Worm (Caenorhabditis elegans) whole organism, young adult: Measurements from ENCODE around the gene nprl-3.

ENCODE experiments used
- B0336.3 ChIP-seq: fragments of 200-800 bp; sonication (Bioruptor generic); IDR thresholded peaks from 2 replicates; pipeline ENCODE4 v1.3.6; 2022; ENCODE audit warnings: missing genetic modification characterization, missing compliant biosample characterization
- C06A6.2 ChIP-seq: fragments of 200-800 bp; sonication (Bioruptor generic); conservative IDR thresholded peaks from 2 replicates; pipeline ENCODE4 v1.3.6; 2022; ENCODE audit warnings: missing genetic modification characterization, missing compliant biosample characterization
- F10E7.11 ChIP-seq: sonication (generic microtip); optimal IDR thresholded peaks from 2 replicates; lab custom pipeline; 2017; ENCODE audit warnings: mild to moderate bottlenecking, missing genetic modification characterization, moderate library complexity, missing compliant biosample characterization
- F37B4.10 ChIP-seq: fragments of 200-800 bp; sonication (Bioruptor generic); IDR thresholded peaks from 2 replicates; pipeline ENCODE4 v1.3.6; 2022; ENCODE audit warnings: missing genetic modification characterization, missing compliant biosample characterization
- F49E8.2 ChIP-seq: sonication (generic microtip); optimal IDR thresholded peaks from 3 replicates; lab custom pipeline; 2017; ENCODE audit warnings: missing genetic modification characterization, mild to moderate bottlenecking, missing compliant biosample characterization, antibody characterized with exemption, moderate library complexity; ENCODE audit not compliant: insufficient read depth
- F52B5.7 ChIP-seq: sonication (generic microtip); optimal IDR thresholded peaks from 2 replicates; lab custom pipeline; 2016; ENCODE audit warnings: mild to moderate bottlenecking, missing genetic modification characterization, missing compliant biosample characterization
- F55B11.4 ChIP-seq: sonication (generic microtip); optimal IDR thresholded peaks from 2 replicates; lab custom pipeline; 2016; ENCODE audit warnings: missing compliant biosample characterization, missing genetic modification characterization, borderline replicate concordance; ENCODE audit not compliant: insufficient read depth
- F57A8.1 ChIP-seq: fragments of 200-800 bp; sonication (Bioruptor generic); optimal IDR thresholded peaks from 2 replicates; lab custom pipeline; 2018; ENCODE audit warnings: mild to moderate bottlenecking, missing genetic modification characterization, moderate library complexity, missing compliant biosample characterization
- K11D2.4 ChIP-seq: fragments of 200-800 bp; sonication (Bioruptor generic); IDR thresholded peaks from 2 replicates; pipeline ENCODE4 v1.3.6; 2022; ENCODE audit warnings: missing genetic modification reagents, missing genetic modification characterization, missing compliant biosample characterization
- T07F8.4 ChIP-seq: sonication (generic microtip); optimal IDR thresholded peaks from 2 replicates; lab custom pipeline; 2016; ENCODE audit warnings: mild to moderate bottlenecking, missing genetic modification characterization, moderate library complexity, missing compliant biosample characterization
- Y53G8AR.9 ChIP-seq: fragments of 200-800 bp; sonication (Bioruptor generic); conservative IDR thresholded peaks from 2 replicates; pipeline ENCODE4 v1.3.6; 2022; ENCODE audit warnings: missing genetic modification reagents, missing genetic modification characterization, missing compliant biosample characterization
- Y67H2A.10 ChIP-seq: fragments of 200-800 bp; sonication (Bioruptor generic); conservative IDR thresholded peaks from 2 replicates; pipeline ENCODE4 v1.3.6; 2022; ENCODE audit warnings: missing genetic modification reagents, missing genetic modification characterization, missing compliant biosample characterization
- Y79H2A.3 ChIP-seq: fragments of 200-800 bp; sonication (Bioruptor generic); conservative IDR thresholded peaks from 2 replicates; pipeline ENCODE4 v1.3.6; 2022; ENCODE audit warnings: missing genetic modification reagents, missing genetic modification characterization, missing compliant biosample characterization
- aptf-2 ChIP-seq: fragments of 200-800 bp; sonication (Bioruptor generic); conservative IDR thresholded peaks from 2 replicates; pipeline ENCODE4 v1.3.6; 2022; ENCODE audit warnings: missing genetic modification reagents, missing genetic modification characterization, missing compliant biosample characterization
- athp-1 ChIP-seq: sonication (generic microtip); optimal IDR thresholded peaks from 2 replicates; lab custom pipeline; 2017; ENCODE audit warnings: mild to moderate bottlenecking, missing genetic modification characterization, missing compliant biosample characterization
- attf-6 ChIP-seq: fragments of 200-800 bp; sonication (Bioruptor generic); IDR thresholded peaks from 2 replicates; pipeline ENCODE4 v1.3.6; 2022; ENCODE audit warnings: missing genetic modification reagents, missing genetic modification characterization, missing compliant biosample characterization
- cebp-2 ChIP-seq: fragments of 200-800 bp; sonication (Bioruptor generic); IDR thresholded peaks from 2 replicates; pipeline ENCODE4 v1.3.6; 2022; ENCODE audit warnings: missing genetic modification characterization, missing compliant biosample characterization
- ceh-100 ChIP-seq: fragments of 200-800 bp; sonication (Bioruptor generic); IDR thresholded peaks from 2 replicates; pipeline ENCODE4 v1.3.6; 2022; ENCODE audit warnings: missing genetic modification reagents, missing genetic modification characterization, missing compliant biosample characterization
- die-1 ChIP-seq: sonication (generic microtip); optimal IDR thresholded peaks from 2 replicates; lab custom pipeline; 2016; ENCODE audit warnings: missing genotype, mild to moderate bottlenecking, missing genetic modification characterization, missing compliant biosample characterization
- dpl-1 ChIP-seq: fragments of 150-350 bp; optimal IDR thresholded peaks from 2 replicates; lab custom pipeline; 2014; ENCODE audit warnings: missing biosample characterization, missing genetic modification reagents, missing genetic modification characterization
- egrh-3 ChIP-seq: fragments of 200-800 bp; sonication (Bioruptor generic); IDR thresholded peaks from 2 replicates; pipeline ENCODE4 v1.3.6; 2022; ENCODE audit warnings: missing genetic modification reagents, missing genetic modification characterization, missing compliant biosample characterization
- hlh-12 ChIP-seq: sonication (generic microtip); optimal IDR thresholded peaks from 2 replicates; lab custom pipeline; 2016; ENCODE audit warnings: missing genetic modification characterization, missing compliant biosample characterization
- hmg-20 ChIP-seq: fragments of 200-800 bp; sonication (Bioruptor generic); IDR thresholded peaks from 2 replicates; pipeline ENCODE4 v1.3.6; 2022; ENCODE audit warnings: missing genetic modification reagents, missing genetic modification characterization, missing compliant biosample characterization
- hrde-1 ChIP-seq: sonication (generic microtip); optimal IDR thresholded peaks from 2 replicates; lab custom pipeline; 2016; ENCODE audit warnings: missing genetic modification characterization, mild to moderate bottlenecking, missing compliant biosample characterization, moderate library complexity, missing genotype, missing genetic modification reagents, borderline replicate concordance
- hsf-1 ChIP-seq: fragments of 200-800 bp; sonication (Bioruptor generic); IDR thresholded peaks from 2 replicates; pipeline ENCODE4 v1.3.6; 2022; ENCODE audit warnings: missing genetic modification reagents, missing genetic modification characterization, missing compliant biosample characterization
- lin-40 ChIP-seq: sonication (generic microtip); optimal IDR thresholded peaks from 2 replicates; lab custom pipeline; 2016; ENCODE audit warnings: missing genetic modification characterization, mild to moderate bottlenecking, missing compliant biosample characterization, missing genotype, missing genetic modification reagents
- lsl-1 ChIP-seq: fragments of 200-800 bp; sonication (Bioruptor generic); optimal IDR thresholded peaks from 2 replicates; lab custom pipeline; 2018; ENCODE audit warnings: mild to moderate bottlenecking, missing genetic modification characterization, moderate library complexity, missing compliant biosample characterization
- madf-6 ChIP-seq: fragments of 200-800 bp; sonication (Bioruptor generic); IDR thresholded peaks from 2 replicates; pipeline ENCODE4 v1.3.6; 2022; ENCODE audit warnings: missing genetic modification reagents, missing genetic modification characterization, missing compliant biosample characterization
- mcd-1 ChIP-seq: fragments of 200-800 bp; sonication (Bioruptor generic); IDR thresholded peaks from 2 replicates; pipeline ENCODE4 v1.3.6; 2022; ENCODE audit warnings: missing genetic modification reagents, missing genetic modification characterization, missing compliant biosample characterization
- mel-28 ChIP-seq: sonication (generic microtip); optimal IDR thresholded peaks from 2 replicates; lab custom pipeline; 2016; ENCODE audit warnings: borderline replicate concordance, mild to moderate bottlenecking, missing genetic modification characterization, missing compliant biosample characterization
- mes-4 ChIP-seq: sonication (generic microtip); optimal IDR thresholded peaks from 2 replicates; lab custom pipeline; 2016; ENCODE audit warnings: missing genotype, missing genetic modification characterization, missing compliant biosample characterization
- nhr-80 ChIP-seq: sonication (generic microtip); optimal IDR thresholded peaks from 2 replicates; lab custom pipeline; 2016; ENCODE audit warnings: missing genetic modification characterization, missing compliant biosample characterization
- pbrm-1 ChIP-seq: fragments of 200-800 bp; sonication (Bioruptor generic); IDR thresholded peaks from 2 replicates; pipeline ENCODE4 v1.3.6; 2022; ENCODE audit warnings: missing genetic modification reagents, missing genetic modification characterization, missing compliant biosample characterization
- snpc-1.3 ChIP-seq: sonication (generic microtip); optimal IDR thresholded peaks from 2 replicates; lab custom pipeline; 2017; ENCODE audit warnings: missing genetic modification characterization, mild to moderate bottlenecking, missing compliant biosample characterization, antibody characterized with exemption, moderate library complexity, missing genotype, missing genetic modification reagents; ENCODE audit not compliant: insufficient read depth
- snpc-3.4 ChIP-seq: sonication (generic microtip); optimal IDR thresholded peaks from 2 replicates; lab custom pipeline; 2017; ENCODE audit warnings: missing genetic modification characterization, mild to moderate bottlenecking, missing compliant biosample characterization, antibody characterized with exemption, moderate library complexity, missing genotype, missing genetic modification reagents
- snpc-4 ChIP-seq, 5 experiments: fragments of 150-350 bp in 1 of 5; sonication (generic microtip) in 4 of 5; optimal IDR thresholded peaks; 2 replicates each; lab custom pipeline; 2014 to 2018; ENCODE audit warnings: missing genetic modification characterization in 5 of 5, missing biosample characterization in 3 of 5, antibody characterized with exemption in 2 of 5, mild to moderate bottlenecking in 2 of 5, missing compliant biosample characterization in 2 of 5, missing genotype in 2 of 5, moderate library complexity in 2 of 5, missing genetic modification reagents in 1 of 5
- sptf-2 ChIP-seq: fragments of 200-800 bp; sonication (Bioruptor generic); optimal IDR thresholded peaks from 2 replicates; lab custom pipeline; 2018; ENCODE audit warnings: mild to moderate bottlenecking, missing genetic modification characterization, missing compliant biosample characterization
- tbp1 ChIP-seq: fragments of 200-800 bp; sonication (Bioruptor generic); optimal IDR thresholded peaks from 2 replicates; lab custom pipeline; 2018; ENCODE audit warnings: mild to moderate bottlenecking, missing genetic modification characterization, missing compliant biosample characterization
- tbx-9 ChIP-seq: sonication (generic microtip); optimal IDR thresholded peaks from 2 replicates; lab custom pipeline; 2016; ENCODE audit warnings: borderline replicate concordance, missing genetic modification characterization, inconsistent platforms, missing compliant biosample characterization
- unc-62 ChIP-seq: fragments of 150-350 bp; optimal IDR thresholded peaks from 2 replicates; lab custom pipeline; 2014; ENCODE audit warnings: missing biosample characterization, missing genetic modification reagents, missing genetic modification characterization
- ztf-25 ChIP-seq: fragments of 200-800 bp; sonication (Bioruptor generic); IDR thresholded peaks from 2 replicates; pipeline ENCODE4 v1.3.6; 2022; ENCODE audit warnings: missing genetic modification reagents, missing genetic modification characterization, missing compliant biosample characterization
- ztf-26 ChIP-seq: sonication (generic microtip); optimal IDR thresholded peaks from 2 replicates; lab custom pipeline; 2017; ENCODE audit warnings: missing genetic modification characterization, missing compliant biosample characterization
- ztf-28 ChIP-seq: fragments of 200-800 bp; sonication (Bioruptor generic); IDR thresholded peaks from 2 replicates; pipeline ENCODE4 v1.3.6; 2022; ENCODE audit warnings: missing genetic modification reagents, missing genetic modification characterization, missing compliant biosample characterization

nprl-3 gene

ce11 chrIV:8297192-8297591, at the start of gene nprl-3:
TSS of gene nprl-3 (plus strand) at chrIV:8297492.
- no peak for TF ChIP-seq aptf-2 (GFP tag; lab: Robert Waterston, UW)

- TF ChIP-seq nhr-80 (tag; lab: Kevin White, UChicago) (peak; percentile 74), F57A8.1 (GFP tag; lab: Kevin White, UChicago) (no peak), hmg-20 (GFP tag; lab: Robert Waterston, UW) (no peak), snpc-3.4 (tag; lab: Kevin White, UChicago) (no peak), hsf-1 (no peak), Y79H2A.3 (GFP tag; lab: Robert Waterston, UW) (no peak), mcd-1 (GFP tag; lab: Robert Waterston, UW) (no peak), sptf-2 (GFP tag; lab: Kevin White, UChicago) (no peak), T07F8.4 (no peak)
These were observed 45.9 kb upstream of the nprl-3 start for ce11 chrIV:8251346-8251745.

- TF ChIP-seq pbrm-1, result peak; percentile 79
- TF ChIP-seq snpc-4 (GFP tag; optimal IDR thresholded peaks at IDR 0.05; lab: Kevin White, UChicago), result peak; percentile 82
- TF ChIP-seq snpc-4 (tag; optimal IDR thresholded peaks at IDR 0.05; lab: Kevin White, UChicago), result peak; percentile 37 to 82 (median 66)
- TF ChIP-seq F49E8.2 (tag; lab: Kevin White, UChicago), result peak; percentile 88
- 0 out of 2 replicates have a peak, but pooled peaks have one; percentile 35 for TF ChIP-seq cebp-2 (GFP tag; lab: Robert Waterston, UW)
- 0 out of 2 replicates have a peak, but pooled peaks have one; percentile 43 for TF ChIP-seq attf-6
- TF ChIP-seq hlh-12 (tag; lab: Kevin White, UChicago), result peak; percentile 86
- TF ChIP-seq lin-40, result peak; percentile 75
- TF ChIP-seq F37B4.10 (GFP tag; lab: Robert Waterston, UW), result no peak
- TF ChIP-seq athp-1 (tag; lab: Kevin White, UChicago), result peak; percentile 86
- TF ChIP-seq die-1 (tag; lab: Kevin White, UChicago), result peak; percentile 95
- no peak for TF ChIP-seq F55B11.4 (tag; lab: Kevin White, UChicago)
- no peak; the same call in 1 of the 2 replicates for TF ChIP-seq mcd-1 (GFP tag; lab: Robert Waterston, UW)
- no peak for TF ChIP-seq F52B5.7 (tag; lab: Kevin White, UChicago)
- peak; percentile 89 for TF ChIP-seq snpc-1.3
- TF ChIP-seq ztf-28 (GFP tag; lab: Robert Waterston, UW), result peak; percentile 67; the same call in 1 of the 2 replicates
- peak; percentile 82 for TF ChIP-seq ztf-26 (tag; lab: Kevin White, UChicago)
- peak; percentile 56; the same call in 1 of the 2 replicates for TF ChIP-seq K11D2.4 (GFP tag; lab: Robert Waterston, UW)
- TF ChIP-seq madf-6 (GFP tag; lab: Robert Waterston, UW), result no peak; the same call in 1 of the 2 replicates
- peak; percentile 29 for TF ChIP-seq tbx-9 (tag; lab: Kevin White, UChicago)
- peak; percentile 83 for TF ChIP-seq hrde-1 (tag; lab: Kevin White, UChicago)
- TF ChIP-seq snpc-3.4 (tag; lab: Kevin White, UChicago), result peak; percentile 69
- peak; percentile 88; the same call in 1 of the 2 replicates for TF ChIP-seq ztf-25 (GFP tag; lab: Robert Waterston, UW)
- TF ChIP-seq egrh-3, result 0 out of 2 replicates have a peak, but pooled peaks have one; percentile 32
- peak; percentile 60 for TF ChIP-seq lsl-1 (GFP tag; lab: Kevin White, UChicago)
- TF ChIP-seq tbp1 (GFP tag; lab: Kevin White, UChicago), result peak; percentile 100
- TF ChIP-seq mel-28 (tag; lab: Kevin White, UChicago), result peak; percentile 88
- TF ChIP-seq B0336.3 (GFP tag; lab: Robert Waterston, UW), result peak; percentile 50; the same call in 1 of the 2 replicates
- peak; percentile 29; the same call in 1 of the 2 replicates for TF ChIP-seq C06A6.2 (GFP tag; lab: Robert Waterston, UW)
- peak; percentile 66 for TF ChIP-seq ceh-100 (GFP tag; lab: Robert Waterston, UW)
- TF ChIP-seq F57A8.1 (GFP tag; lab: Kevin White, UChicago), result peak; percentile 75
- peak; percentile 81 for TF ChIP-seq F10E7.11
- 0 out of 2 replicates have a peak, but pooled peaks have one; percentile 35 for TF ChIP-seq Y53G8AR.9
- no peak for TF ChIP-seq unc-62 (GFP tag; lab: Kevin White, UChicago)
- 0 out of 2 replicates have a peak, but pooled peaks have one; percentile 15 for TF ChIP-seq Y67H2A.10 (GFP tag; lab: Robert Waterston, UW)
- TF ChIP-seq mes-4 (tag; lab: Kevin White, UChicago), result peak; percentile 85
- no peak for TF ChIP-seq dpl-1 (GFP tag; lab: Kevin White, UChicago)
These were observed 44.4 kb upstream of the nprl-3 start for ce11 chrIV:8252856-8253255.
